Fruit fly (Drosophila melanogaster) whole organism, wandering third instar larva: ENCODE results near the gene mGluR.

Experiments
- Abd-B ChIP-seq: fragments of >200 bp; optimal IDR thresholded peaks from 2 replicates; lab custom pipeline; 2017; ENCODE audit warnings: missing biosample characterization, missing genetic modification characterization
- CG9705 ChIP-seq: fragments of 200-800 bp; sonication (Bioruptor generic); optimal IDR thresholded peaks from 2 replicates; lab custom pipeline; 2018; ENCODE audit warnings: missing biosample characterization, mild to moderate bottlenecking, missing genetic modification characterization
- CrebA ChIP-seq: fragments of 200-800 bp; sonication (Bioruptor generic); optimal IDR thresholded peaks from 2 replicates; lab custom pipeline; 2016; ENCODE audit warnings: missing biosample characterization, mild to moderate bottlenecking, missing genetic modification characterization, borderline replicate concordance
- HLH106 ChIP-seq: fragments of 200-800 bp; optimal IDR thresholded peaks from 3 replicates; lab custom pipeline; 2019; ENCODE audit warnings: missing biosample characterization, mild to moderate bottlenecking, missing genetic modification characterization, moderate library complexity
- Hr83 ChIP-seq: fragments of 200-300 bp; sonication (Bioruptor generic); optimal IDR thresholded peaks from 2 replicates; lab custom pipeline; 2016; ENCODE audit warnings: missing biosample characterization, mild to moderate bottlenecking, missing genetic modification characterization, moderate library complexity; ENCODE audit not compliant: poor library complexity, severe bottlenecking
- Myc ChIP-seq: fragments of >200 bp; optimal IDR thresholded peaks from 2 replicates; lab custom pipeline; 2017
- OdsH ChIP-seq: fragments of 200-800 bp; sonication (Bioruptor generic); optimal IDR thresholded peaks from 2 replicates; lab custom pipeline; 2016; ENCODE audit warnings: missing biosample characterization, mild to moderate bottlenecking, missing genetic modification characterization
- br ChIP-seq: fragments of 200-800 bp; sonication (Bioruptor generic); optimal IDR thresholded peaks from 2 replicates; lab custom pipeline; 2016; ENCODE audit warnings: missing biosample characterization, missing genetic modification characterization
- fru ChIP-seq: fragments of 200-800 bp; sonication (Bioruptor generic); optimal IDR thresholded peaks from 3 replicates; lab custom pipeline; 2016; ENCODE audit warnings: missing biosample characterization, mild to moderate bottlenecking, missing genetic modification characterization
- lola ChIP-seq: fragments of >200 bp; optimal IDR thresholded peaks from 2 replicates; lab custom pipeline; 2017; ENCODE audit warnings: missing biosample characterization, missing genetic modification characterization
- psq ChIP-seq: fragments of 200-800 bp; sonication (Bioruptor generic); optimal IDR thresholded peaks from 3 replicates; lab custom pipeline; 2017; ENCODE audit warnings: missing biosample characterization, mild to moderate bottlenecking, missing genetic modification characterization, moderate library complexity
- rgr ChIP-seq: fragments of 200-800 bp; sonication (Bioruptor generic); optimal IDR thresholded peaks from 3 replicates; lab custom pipeline; 2016; ENCODE audit warnings: missing biosample characterization, mild to moderate bottlenecking, missing genetic modification characterization
- usp ChIP-seq: fragments of >200 bp; optimal IDR thresholded peaks from 2 replicates; lab custom pipeline; 2017; ENCODE audit warnings: missing biosample characterization, missing genetic modification characterization

- no peak for TF ChIP-seq fru (GFP tag; lab: Kevin White, UChicago)
- no peak for TF ChIP-seq Hr83 (GFP tag; lab: Kevin White, UChicago)
- TF ChIP-seq Abd-B (GFP tag; lab: Kevin White, UChicago) = no peak
- no peak for TF ChIP-seq br (GFP tag; lab: Kevin White, UChicago)
- no peak for TF ChIP-seq rgr (GFP tag; lab: Kevin White, UChicago)
- TF ChIP-seq CG9705 (GFP tag; lab: Kevin White, UChicago) = no peak
- TF ChIP-seq usp (GFP tag; lab: Kevin White, UChicago) = no peak
- TF ChIP-seq lola (GFP tag; lab: Kevin White, UChicago) = no peak
- TF ChIP-seq CrebA (GFP tag; lab: Kevin White, UChicago) = no peak
- TF ChIP-seq HLH106 (tag; lab: Kevin White, UChicago) = no peak
- no peak for TF ChIP-seq psq (GFP tag; lab: Kevin White, UChicago)
- no peak for TF ChIP-seq OdsH (GFP tag; lab: Kevin White, UChicago)
- TF ChIP-seq Myc (lab: Kevin White, UChicago) = no peak
Observed at dm6 chr4:949313-949712, 12.7 kb downstream of the mGluR start.
